Worm (Caenorhabditis elegans) whole organism, L2 larva: ENCODE data around the gene sri-57.

Experiments
- aly-2 ChIP-seq: fragments of 150-350 bp; optimal IDR thresholded peaks from 2 replicates; lab custom pipeline; 2014; ENCODE audit warnings: missing biosample characterization, missing genetic modification characterization
- ama-1 ChIP-seq: fragments of 150-350 bp; optimal IDR thresholded peaks from 2 replicates; lab custom pipeline; 2018; ENCODE audit warnings: inconsistent platforms
- unc-62 ChIP-seq: fragments of 150-350 bp; optimal IDR thresholded peaks from 2 replicates; lab custom pipeline; 2014; ENCODE audit warnings: missing biosample characterization, missing genetic modification reagents, missing genetic modification characterization
- ztf-4 ChIP-seq: fragments of 150-350 bp; optimal IDR thresholded peaks from 2 replicates; lab custom pipeline; 2014; ENCODE audit warnings: missing biosample characterization, missing genetic modification characterization

ce11 chrII:2702757-2703156, 30.5 kb upstream of the sri-57 start, which contains the start of gene sri-60:
- TF ChIP-seq unc-62 (GFP tag; lab: Kevin White, UChicago): no peak
- no peak for TF ChIP-seq ama-1 (lab: Kevin White, UChicago)
- no peak for TF ChIP-seq ztf-4 (tag; lab: Kevin White, UChicago)
- TF ChIP-seq aly-2: no peak
